Worm (Caenorhabditis elegans): ENCODE data around the gene arf-5.

ce11 chrIV:7958092-7958491 lies 24.2 kb upstream of the arf-5 start:
- TF ChIP-seq zag-1 (tag; optimal IDR thresholded peaks at IDR 0.05) (no peak), R02D3.7 (tag; optimal IDR thresholded peaks at IDR 0.05) (no peak), nhr-76 (tag; optimal IDR thresholded peaks at IDR 0.05) (no peak), ztf-11 (tag; optimal IDR thresholded peaks at IDR 0.05) (no peak), elt-3 (tag; optimal IDR thresholded peaks at IDR 0.05) (no peak), pha-4 (tag; optimal IDR thresholded peaks at IDR 0.05) (no peak), nhr-12 (tag; optimal IDR thresholded peaks at IDR 0.05) (no peak), ceh-82 (tag; optimal IDR thresholded peaks at IDR 0.05) (no peak), snpc-4 (tag; optimal IDR thresholded peaks at IDR 0.05) (no peak), skn-1 (tag; optimal IDR thresholded peaks at IDR 0.05) (no peak), ceh-28 (tag; optimal IDR thresholded peaks at IDR 0.05) (no peak)
